Worm (Caenorhabditis elegans) whole organism, young adult: Measurements from ENCODE around the gene F12A10.8.
A peak's percentile ranks its signal among the peaks of the same experiment; 100 is the strongest.

Experiments
- B0019.2 ChIP-seq: fragments of 200-800 bp; sonication (Bioruptor generic); conservative IDR thresholded peaks from 2 replicates; pipeline ENCODE4 v1.3.6; 2022; ENCODE audit warnings: missing genetic modification reagents, missing genetic modification characterization, missing compliant biosample characterization
- B0035.1 ChIP-seq: sonication (generic microtip); optimal IDR thresholded peaks from 2 replicates; lab custom pipeline; 2016; ENCODE audit warnings: missing genetic modification characterization, mild to moderate bottlenecking, missing compliant biosample characterization, missing genotype, missing genetic modification reagents
- B0261.1 ChIP-seq: sonication (generic microtip); optimal IDR thresholded peaks from 2 replicates; lab custom pipeline; 2016; ENCODE audit warnings: mild to moderate bottlenecking, missing genetic modification characterization, moderate library complexity, missing compliant biosample characterization
- B0336.3 ChIP-seq: fragments of 200-800 bp; sonication (Bioruptor generic); IDR thresholded peaks from 2 replicates; pipeline ENCODE4 v1.3.6; 2022; ENCODE audit warnings: missing genetic modification characterization, missing compliant biosample characterization
- F57C9.4 ChIP-seq: sonication (generic microtip); optimal IDR thresholded peaks from 2 replicates; lab custom pipeline; 2017; ENCODE audit warnings: mild to moderate bottlenecking, missing genetic modification characterization, missing compliant biosample characterization
- Y56A3A.18 ChIP-seq: fragments of 200-800 bp; sonication (Bioruptor generic); IDR thresholded peaks from 2 replicates; pipeline ENCODE4 v1.3.6; 2022; ENCODE audit warnings: missing genetic modification reagents, missing genetic modification characterization, missing compliant biosample characterization
- Y67H2A.10 ChIP-seq: fragments of 200-800 bp; sonication (Bioruptor generic); conservative IDR thresholded peaks from 2 replicates; pipeline ENCODE4 v1.3.6; 2022; ENCODE audit warnings: missing genetic modification reagents, missing genetic modification characterization, missing compliant biosample characterization
- Y79H2A.3 ChIP-seq: fragments of 200-800 bp; sonication (Bioruptor generic); conservative IDR thresholded peaks from 2 replicates; pipeline ENCODE4 v1.3.6; 2022; ENCODE audit warnings: missing genetic modification reagents, missing genetic modification characterization, missing compliant biosample characterization
- akir-1 ChIP-seq: fragments of 200-800 bp; sonication (Bioruptor generic); optimal IDR thresholded peaks from 2 replicates; lab custom pipeline; 2018; ENCODE audit warnings: mild to moderate bottlenecking, missing genetic modification characterization, moderate library complexity, missing compliant biosample characterization
- ama-1 ChIP-seq, 3 experiments: fragments of 150-350 bp in 1 of 3; sonication (generic microtip) in 2 of 3; optimal IDR thresholded peaks; 2 replicates each; lab custom pipeline; 2014 to 2018; ENCODE audit warnings: missing biosample characterization in 2 of 3, missing genetic modification characterization in 2 of 3, missing genetic modification reagents in 2 of 3
- cebp-1 ChIP-seq, 2 experiments: fragments of 200-800 bp in 1 of 2; sonication (Bioruptor generic) in 1 of 2; sonication (generic microtip) in 1 of 2; IDR thresholded peaks in 1 of 2; optimal IDR thresholded peaks in 1 of 2; 2 replicates each; pipeline versions ENCODE4 v1.3.6 to Lab custom; 2017 to 2022; ENCODE audit warnings: missing compliant biosample characterization in 2 of 2, missing genetic modification characterization in 2 of 2, mild to moderate bottlenecking in 1 of 2, missing genetic modification reagents in 1 of 2, moderate library complexity in 1 of 2
- ceh-100 ChIP-seq: fragments of 200-800 bp; sonication (Bioruptor generic); IDR thresholded peaks from 2 replicates; pipeline ENCODE4 v1.3.6; 2022; ENCODE audit warnings: missing genetic modification reagents, missing genetic modification characterization, missing compliant biosample characterization
- ceh-40 ChIP-seq: fragments of 200-800 bp; sonication (Bioruptor generic); IDR thresholded peaks from 2 replicates; pipeline ENCODE4 v1.3.6; 2022; ENCODE audit warnings: missing genetic modification characterization, missing compliant biosample characterization
- die-1 ChIP-seq: sonication (generic microtip); optimal IDR thresholded peaks from 2 replicates; lab custom pipeline; 2016; ENCODE audit warnings: missing genotype, mild to moderate bottlenecking, missing genetic modification characterization, missing compliant biosample characterization
- dpl-1 ChIP-seq: fragments of 150-350 bp; optimal IDR thresholded peaks from 2 replicates; lab custom pipeline; 2014; ENCODE audit warnings: missing biosample characterization, missing genetic modification reagents, missing genetic modification characterization
- egl-18 ChIP-seq: fragments of 200-800 bp; sonication (Bioruptor generic); IDR thresholded peaks from 2 replicates; pipeline ENCODE4 v1.3.6; 2022; ENCODE audit warnings: missing genetic modification reagents, missing genetic modification characterization, missing compliant biosample characterization
- ets-4 ChIP-seq: fragments of 200-800 bp; sonication (Bioruptor generic); optimal IDR thresholded peaks from 2 replicates; lab custom pipeline; 2018; ENCODE audit warnings: mild to moderate bottlenecking, missing genetic modification characterization, missing compliant biosample characterization
- him-1 ChIP-seq: sonication (generic microtip); optimal IDR thresholded peaks from 2 replicates; lab custom pipeline; 2016; ENCODE audit warnings: missing genotype, missing genetic modification reagents, missing genetic modification characterization, missing compliant biosample characterization
- hlh-12 ChIP-seq: sonication (generic microtip); optimal IDR thresholded peaks from 2 replicates; lab custom pipeline; 2016; ENCODE audit warnings: missing genetic modification characterization, missing compliant biosample characterization
- hlh-26 ChIP-seq: fragments of 200-800 bp; sonication (Bioruptor generic); conservative IDR thresholded peaks from 2 replicates; pipeline ENCODE4 v1.3.6; 2022; ENCODE audit warnings: missing genetic modification reagents, missing genetic modification characterization, missing compliant biosample characterization
- hmg-1.2 ChIP-seq: fragments of 200-800 bp; sonication (Bioruptor generic); IDR thresholded peaks from 2 replicates; pipeline ENCODE4 v1.3.6; 2022; ENCODE audit warnings: missing genetic modification reagents, missing genetic modification characterization, missing compliant biosample characterization
- lag-1 ChIP-seq: fragments of 200-800 bp; sonication (Bioruptor generic); IDR thresholded peaks from 2 replicates; pipeline ENCODE4 v1.3.6; 2022; ENCODE audit warnings: missing genetic modification reagents, missing genetic modification characterization, missing compliant biosample characterization
- let-607 ChIP-seq, 2 experiments: fragments of 200-800 bp in 1 of 2; sonication (Bioruptor generic) in 1 of 2; sonication (generic microtip) in 1 of 2; optimal IDR thresholded peaks; 2 replicates each; lab custom pipeline; 2016 to 2018; ENCODE audit warnings: mild to moderate bottlenecking in 2 of 2, missing compliant biosample characterization in 2 of 2, missing genetic modification characterization in 2 of 2, moderate library complexity in 2 of 2, missing genotype in 1 of 2
- lin-26 ChIP-seq: fragments of 200-800 bp; sonication (Bioruptor generic); IDR thresholded peaks from 2 replicates; pipeline ENCODE4 v1.3.6; 2022; ENCODE audit warnings: missing genetic modification reagents, missing genetic modification characterization, missing compliant biosample characterization
- madf-3 ChIP-seq: fragments of 200-800 bp; sonication (Bioruptor generic); IDR thresholded peaks from 2 replicates; pipeline ENCODE4 v1.3.6; 2022; ENCODE audit warnings: missing genetic modification reagents, missing genetic modification characterization, missing compliant biosample characterization
- madf-8 ChIP-seq: fragments of 200-800 bp; sonication (Bioruptor generic); conservative IDR thresholded peaks from 2 replicates; pipeline ENCODE4 v1.3.6; 2022; ENCODE audit warnings: missing genetic modification reagents, missing genetic modification characterization, missing compliant biosample characterization
- mes-4 ChIP-seq: sonication (generic microtip); optimal IDR thresholded peaks from 2 replicates; lab custom pipeline; 2016; ENCODE audit warnings: missing genotype, missing genetic modification characterization, missing compliant biosample characterization
- nfyb-1 ChIP-seq: fragments of 200-800 bp; sonication (Bioruptor generic); IDR thresholded peaks from 2 replicates; pipeline ENCODE4 v1.3.6; 2022; ENCODE audit warnings: missing genetic modification reagents, missing genetic modification characterization, missing compliant biosample characterization
- nhr-27 ChIP-seq: fragments of 200-800 bp; sonication (Bioruptor generic); optimal IDR thresholded peaks from 2 replicates; lab custom pipeline; 2018; ENCODE audit warnings: mild to moderate bottlenecking, missing genetic modification characterization, moderate library complexity, missing compliant biosample characterization
- rcor-1 ChIP-seq: fragments of 200-800 bp; sonication (Bioruptor generic); IDR thresholded peaks from 2 replicates; pipeline ENCODE4 v1.3.6; 2022; ENCODE audit warnings: missing genetic modification reagents, missing genetic modification characterization, missing compliant biosample characterization
- rec-8 ChIP-seq, 2 experiments: sonication (generic microtip); optimal IDR thresholded peaks; 2 replicates each; lab custom pipeline; 2016; ENCODE audit warnings: mild to moderate bottlenecking in 2 of 2, missing genetic modification characterization in 2 of 2, missing genetic modification reagents in 2 of 2, missing genotype in 2 of 2, missing biosample characterization in 1 of 2, missing compliant biosample characterization in 1 of 2, moderate library complexity in 1 of 2
- rpc-1 ChIP-seq, 2 experiments: fragments of 150-350 bp in 1 of 2; sonication (generic microtip) in 1 of 2; optimal IDR thresholded peaks; 2 replicates each; lab custom pipeline; 2014 to 2018; ENCODE audit warnings: missing biosample characterization in 1 of 2, missing genetic modification characterization in 1 of 2, missing genetic modification reagents in 1 of 2, missing genotype in 1 of 2
- sdz-38 ChIP-seq: sonication (generic microtip); optimal IDR thresholded peaks from 2 replicates; lab custom pipeline; 2016; ENCODE audit warnings: missing genotype, missing genetic modification characterization, missing compliant biosample characterization
- tbp1 ChIP-seq: fragments of 200-800 bp; sonication (Bioruptor generic); optimal IDR thresholded peaks from 2 replicates; lab custom pipeline; 2018; ENCODE audit warnings: mild to moderate bottlenecking, missing genetic modification characterization, missing compliant biosample characterization
- zim-3 ChIP-seq: sonication (generic microtip); optimal IDR thresholded peaks from 2 replicates; lab custom pipeline; 2017; ENCODE audit warnings: mild to moderate bottlenecking, missing genetic modification characterization, moderate library complexity, missing compliant biosample characterization
- ztf-18 ChIP-seq: sonication (generic microtip); optimal IDR thresholded peaks from 2 replicates; lab custom pipeline; 2016; ENCODE audit warnings: missing genotype, mild to moderate bottlenecking, missing genetic modification characterization, missing compliant biosample characterization

Gene F12A10.8

ce11 chrII:5497541-5497940 lies 3.3 kb downstream of the F12A10.8 start (continued):
- no peak for TF ChIP-seq Y67H2A.10 (GFP tag; lab: Robert Waterston, UW)
- TF ChIP-seq lin-26 (GFP tag; lab: Robert Waterston, UW), result 0 out of 2 replicates have a peak, but pooled peaks have one; percentile 44
- no peak for TF ChIP-seq akir-1
- no peak for TF ChIP-seq rec-8 (tag; optimal IDR thresholded peaks at IDR 0.05; lab: Kevin White, UChicago)
- TF ChIP-seq egl-18, result no peak
- no peak for TF ChIP-seq hlh-26 (GFP tag; lab: Robert Waterston, UW)
- no peak for TF ChIP-seq ceh-100 (GFP tag; lab: Robert Waterston, UW)
- 0 out of 2 replicates have a peak, but pooled peaks have one; percentile 18 for TF ChIP-seq hmg-1.2
- TF ChIP-seq dpl-1 (GFP tag; lab: Kevin White, UChicago), result peak; percentile 14
- TF ChIP-seq madf-3 (GFP tag; lab: Robert Waterston, UW), result peak; percentile 51; the same call in 1 of the 2 replicates
- TF ChIP-seq Y56A3A.18 (GFP tag; lab: Robert Waterston, UW), result 0 out of 2 replicates have a peak, but pooled peaks have one; percentile 42

- no peak for TF ChIP-seq sdz-38 (tag; lab: Kevin White, UChicago)
- no peak for TF ChIP-seq rpc-1 (optimal IDR thresholded peaks at IDR 0.05; lab: Kevin White, UChicago)
- no peak for TF ChIP-seq rpc-1 (tag; optimal IDR thresholded peaks at IDR 0.05; lab: Kevin White, UChicago)
- no peak for TF ChIP-seq cebp-1 (GFP tag; IDR thresholded peaks at IDR 0.05; lab: Robert Waterston, UW)
- TF ChIP-seq cebp-1 (tag; optimal IDR thresholded peaks at IDR 0.05; lab: Kevin White, UChicago), result no peak
- TF ChIP-seq B0261.1 (tag; lab: Kevin White, UChicago), result no peak
- no peak for TF ChIP-seq zim-3 (tag; lab: Kevin White, UChicago)
- TF ChIP-seq ceh-40 (GFP tag; lab: Robert Waterston, UW), result no peak
- TF ChIP-seq him-1 (tag; lab: Kevin White, UChicago), result no peak
- TF ChIP-seq madf-3 (GFP tag; lab: Robert Waterston, UW), result no peak
- TF ChIP-seq ztf-18 (tag; lab: Kevin White, UChicago), result no peak
- no peak for TF ChIP-seq B0336.3 (GFP tag; lab: Robert Waterston, UW)
- no peak for TF ChIP-seq let-607 (tag; optimal IDR thresholded peaks at IDR 0.05; lab: Kevin White, UChicago)
- no peak for TF ChIP-seq nhr-27 (tag; lab: Kevin White, UChicago)
- TF ChIP-seq B0019.2 (GFP tag; lab: Robert Waterston, UW), result no peak
- no peak for TF ChIP-seq nfyb-1 (GFP tag; lab: Robert Waterston, UW)
- TF ChIP-seq lag-1 (GFP tag; lab: Robert Waterston, UW), result no peak
- TF ChIP-seq ama-1 (optimal IDR thresholded peaks at IDR 0.05; lab: Kevin White, UChicago), result no peak
- no peak for TF ChIP-seq ama-1 (GFP tag; optimal IDR thresholded peaks at IDR 0.05; lab: Kevin White, UChicago)
- TF ChIP-seq madf-8 (GFP tag; lab: Robert Waterston, UW), result no peak
These were observed 4.5 kb downstream of the F12A10.8 start, which contains the start of gene F12A10.1 for ce11 chrII:5496375-5496774. Gene F12A10.1, plus strand, starts transcription at chrII:5496540.

ce11 chrII:5494405-5494804 lies 6.5 kb downstream of the F12A10.8 start, which contains the start of gene F12A10.6:
Gene F12A10.6, minus strand, starts transcription at chrII:5494505.
- no peak for TF ChIP-seq die-1
- no peak for TF ChIP-seq hlh-26 (GFP tag; lab: Robert Waterston, UW)
- no peak for TF ChIP-seq rcor-1 (GFP tag; lab: Robert Waterston, UW)
- no peak for TF ChIP-seq F57C9.4 (tag; lab: Kevin White, UChicago)
- TF ChIP-seq B0035.1, result no peak
- no peak for TF ChIP-seq Y79H2A.3
- no peak for TF ChIP-seq let-607 (tag; optimal IDR thresholded peaks at IDR 0.05; lab: Kevin White, UChicago)
- TF ChIP-seq ets-4 (GFP tag; lab: Kevin White, UChicago), result no peak
- TF ChIP-seq tbp1 (GFP tag; lab: Kevin White, UChicago), result no peak
- no peak for TF ChIP-seq mes-4 (tag; lab: Kevin White, UChicago)
- no peak for TF ChIP-seq hlh-12 (tag; lab: Kevin White, UChicago)
